Worm (Caenorhabditis elegans): ENCODE data around the gene C04B4.5.

ce11 chrX:12275577-12275976 is 12.6 kb downstream of the C04B4.5 start, which contains the start of gene C04B4.6:
- TF ChIP-seq sox-4 (tag; optimal IDR thresholded peaks at IDR 0.05) = no peak
- no peak for TF ChIP-seq F13H6.1 (tag; optimal IDR thresholded peaks at IDR 0.05)
- no peak for TF ChIP-seq dmd-4 (tag; optimal IDR thresholded peaks at IDR 0.05; ENCODE audit: borderline replicate concordance)
- no peak for TF ChIP-seq syd-9 (tag; optimal IDR thresholded peaks at IDR 0.05)
- no peak for TF ChIP-seq pha-4 (tag; optimal IDR thresholded peaks at IDR 0.05)
- no peak for TF ChIP-seq ceh-14 (tag; optimal IDR thresholded peaks at IDR 0.05)
- no peak for TF ChIP-seq unc-86 (tag; optimal IDR thresholded peaks at IDR 0.05)
- no peak for TF ChIP-seq ceh-48 (tag; optimal IDR thresholded peaks at IDR 0.05)
- TF ChIP-seq nhr-11 (tag; optimal IDR thresholded peaks at IDR 0.05) = no peak
